Fruit fly (Drosophila melanogaster): ENCODE measurements around the gene CycT.

Gene CycT

DNA sequence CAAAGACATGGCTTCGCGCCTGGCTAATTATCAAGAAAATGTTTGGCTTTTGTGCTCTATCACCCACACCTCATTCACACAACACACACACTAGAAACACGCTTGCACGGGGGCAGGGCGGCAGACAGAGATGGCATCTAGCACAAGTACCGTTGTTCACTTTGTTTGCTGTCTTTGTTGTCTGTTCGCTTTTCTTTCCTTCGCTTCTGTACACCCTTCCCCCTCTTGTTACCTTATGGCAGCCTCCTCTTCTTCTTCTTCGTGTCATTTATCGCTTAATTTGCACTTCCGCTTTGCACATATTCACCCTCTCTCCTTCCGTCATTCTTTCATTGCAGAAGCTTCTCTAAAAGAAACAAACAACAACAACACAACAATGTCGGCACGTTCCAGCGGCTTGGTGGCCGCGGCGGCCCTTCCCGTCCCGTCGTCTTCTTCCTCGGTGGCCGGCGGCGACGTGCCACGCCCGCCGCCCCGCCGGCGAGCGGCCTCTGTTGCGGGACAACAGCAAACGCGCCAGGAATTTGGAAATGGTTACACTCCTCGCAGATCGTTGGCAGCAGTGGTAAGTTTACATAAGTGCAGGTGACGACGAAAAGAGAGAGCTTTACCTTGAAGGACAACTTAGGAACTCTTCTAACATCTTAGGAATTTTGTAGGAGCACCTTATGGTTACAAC is 27.0 kb downstream of the CycT start (continued):
- TF ChIP-seq Opbp (GFP tag; IDR thresholded peaks at IDR 0.05; ENCODE audit: partially characterized antibody) (0 out of 3 replicates have a peak, but pooled peaks have one; percentile 20), Trl (optimal IDR thresholded peaks at IDR 0.05) (no peak), Trl (GFP tag; optimal IDR thresholded peaks at IDR 0.05) (peak; percentile 3), MBD-R2 (GFP tag; IDR thresholded peaks at IDR 0.05) (peak; percentile 23), CG1832 (GFP tag; optimal IDR thresholded peaks at IDR 0.05) (peak; percentile 28), Oli (tag; optimal IDR thresholded peaks at IDR 0.05) (no peak), Med (GFP tag) (peak; percentile 70), CG18262 (tag; optimal IDR thresholded peaks at IDR 0.05) (no peak), bsh (GFP tag; optimal IDR thresholded peaks at IDR 0.05) (peak in 1 of 2 experiments; percentile 7), B-H1 (GFP tag; IDR thresholded peaks at IDR 0.05) (no peak; the same call in 2 of the 3 replicates), CG17361 (GFP tag; IDR thresholded peaks at IDR 0.05) (no peak), cg (GFP tag; optimal IDR thresholded peaks at IDR 0.05) (peak; percentile 73), CG7987 (GFP tag; optimal IDR thresholded peaks at IDR 0.05) (no peak), ap (GFP tag; IDR thresholded peaks at IDR 0.05) (no peak), CG11695 (GFP tag; IDR thresholded peaks at IDR 0.05) (0 out of 3 replicates have a peak, but pooled peaks have one; percentile 14), D (optimal IDR thresholded peaks at IDR 0.05) (peak; percentile 34), D (GFP tag; optimal IDR thresholded peaks at IDR 0.05) (no peak), CG4360 (GFP tag; IDR thresholded peaks at IDR 0.05) (peak; percentile 56; the same call in 1 of the 2 replicates), CG6791 (GFP tag; IDR thresholded peaks at IDR 0.05; ENCODE audit: partially characterized antibody) (0 out of 3 replicates have a peak, but pooled peaks have one; percentile 21)

DNA sequence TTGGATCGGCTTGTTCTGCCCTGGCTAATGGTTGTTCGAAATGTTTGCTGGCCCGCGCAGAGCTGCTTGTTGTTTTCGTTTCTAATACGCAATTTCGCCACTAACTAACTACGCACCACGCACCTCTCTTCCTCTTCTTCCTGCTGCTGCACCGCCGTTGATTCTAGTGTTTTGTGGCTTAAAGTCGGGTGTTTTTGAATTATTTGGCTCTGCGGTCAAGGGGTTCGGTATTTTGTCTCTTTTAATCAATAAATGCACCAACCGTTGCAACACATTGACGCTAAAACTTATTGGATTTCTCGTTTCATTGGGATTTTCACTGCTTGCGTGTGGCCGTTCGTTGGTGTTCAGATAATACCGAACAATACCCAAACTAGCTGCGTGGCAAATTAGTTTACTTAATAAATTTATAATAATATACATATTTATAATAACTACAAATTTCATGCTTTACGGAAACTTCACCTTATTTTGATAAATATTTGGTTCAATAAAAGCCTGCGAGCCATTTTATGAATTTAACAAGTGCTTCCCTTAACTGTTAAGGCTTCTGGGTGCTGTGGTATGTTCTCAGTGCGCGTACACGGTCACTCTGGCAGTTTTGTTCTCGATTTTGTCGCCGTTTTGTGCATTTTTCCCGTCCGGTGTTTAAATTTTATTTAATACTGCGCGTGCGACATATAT is 27.9 kb downstream of the CycT start, which contains the start of the genes Edc3 and Nedd4:
Edc3 (minus strand) TSS at position 351 of the 684 bp plus-strand sequence.
Nedd4 (plus strand) TSS at position 571 of the 684 bp plus-strand sequence.
- peak; percentile 30 for TF ChIP-seq CG30020 (tag; optimal IDR thresholded peaks at IDR 0.05)
- TF ChIP-seq CG2889 (GFP tag; IDR thresholded peaks at IDR 0.05), result no peak
- no peak for TF ChIP-seq CG1792 (GFP tag; optimal IDR thresholded peaks at IDR 0.05)
- TF ChIP-seq Ssrp (tag; optimal IDR thresholded peaks at IDR 0.05), result no peak
- TF ChIP-seq Mes4 (GFP tag; optimal IDR thresholded peaks at IDR 0.05), result no peak
- no peak for TF ChIP-seq sima (GFP tag; optimal IDR thresholded peaks at IDR 0.05)
- no peak for TF ChIP-seq jigr1 (GFP tag; IDR thresholded peaks at IDR 0.05)
- TF ChIP-seq CG3838 (GFP tag; optimal IDR thresholded peaks at IDR 0.05), result no peak
- no peak for TF ChIP-seq CG13894 (tag; optimal IDR thresholded peaks at IDR 0.05)
- no peak for TF ChIP-seq Bdp1 (GFP tag; optimal IDR thresholded peaks at IDR 0.05)
- TF ChIP-seq CG31441 (GFP tag; IDR thresholded peaks at IDR 0.05), result peak; percentile 54; the same call in 1 of the 2 replicates
- TF ChIP-seq NK7.1 (GFP tag; optimal IDR thresholded peaks at IDR 0.05), result no peak
- TF ChIP-seq shn (GFP tag; optimal IDR thresholded peaks at IDR 0.05), result no peak
- peak; percentile 32 for TF ChIP-seq PHDP (tag; optimal IDR thresholded peaks at IDR 0.05)
- TF ChIP-seq CoRest (tag; optimal IDR thresholded peaks at IDR 0.05), result peak; percentile 40
- no peak for TF ChIP-seq CG1603 (tag; optimal IDR thresholded peaks at IDR 0.05)
- no peak for TF ChIP-seq CG11398 (GFP tag; optimal IDR thresholded peaks at IDR 0.05)
- TF ChIP-seq D (optimal IDR thresholded peaks at IDR 0.05), result no peak
- TF ChIP-seq D (GFP tag; optimal IDR thresholded peaks at IDR 0.05), result no peak
- no peak for TF ChIP-seq hb (GFP tag; IDR thresholded peaks at IDR 0.05; ENCODE audit: partially characterized antibody)
- TF ChIP-seq Abd-B (GFP tag; optimal IDR thresholded peaks at IDR 0.05), result no peak
- TF ChIP-seq CG3281 (GFP tag; optimal IDR thresholded peaks at IDR 0.05), result peak; percentile 39
- no peak for TF ChIP-seq CG9817 (tag; optimal IDR thresholded peaks at IDR 0.05)
- no peak for TF ChIP-seq psq (GFP tag; optimal IDR thresholded peaks at IDR 0.05)
- no peak for TF ChIP-seq pros (GFP tag; optimal IDR thresholded peaks at IDR 0.05)
- TF ChIP-seq Meics (GFP tag; optimal IDR thresholded peaks at IDR 0.05), result peak; percentile 20
- no peak for TF ChIP-seq CG9932 (GFP tag; IDR thresholded peaks at IDR 0.05)
- TF ChIP-seq schlank (tag; optimal IDR thresholded peaks at IDR 0.05), result no peak
- no peak for TF ChIP-seq ab (GFP tag; optimal IDR thresholded peaks at IDR 0.05)
- peak; percentile 95 for TF ChIP-seq MESR4 (GFP tag; optimal IDR thresholded peaks at IDR 0.05)
- no peak for TF ChIP-seq Blimp-1 (GFP tag; optimal IDR thresholded peaks at IDR 0.05)
